Fruit fly (Drosophila melanogaster) Kc167 (cell line): ENCODE data around the gene CG8176.

Source experiments
- Myc ChIP-seq: fragments of >200 bp; optimal IDR thresholded peaks from 2 replicates; lab custom pipeline; 2017; ENCODE audit warnings: missing external identifiers
- ttk ChIP-seq: sonication (Bioruptor generic); optimal IDR thresholded peaks from 2 replicates; lab custom pipeline; 2017; ENCODE audit warnings: missing external identifiers

DNA sequence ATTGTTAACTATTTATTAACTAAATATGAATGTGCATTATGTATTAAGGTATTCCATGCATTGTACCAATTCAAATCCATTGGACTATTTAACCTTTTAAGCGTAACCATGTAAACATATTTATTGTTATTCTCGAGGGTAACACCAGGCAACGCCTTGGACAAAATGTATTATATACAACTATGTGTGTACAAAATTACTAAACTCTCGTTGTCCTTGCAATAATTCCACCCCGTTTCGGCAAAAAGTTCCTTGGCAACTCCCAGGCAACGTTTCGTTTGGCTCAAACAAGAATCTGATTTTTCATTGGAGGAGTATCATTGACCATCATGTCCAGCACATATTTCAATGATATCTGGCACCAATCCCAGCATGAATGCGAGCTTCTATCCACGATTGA lies 50.1 kb downstream of the CG8176 start, which contains the start of gene CG16789:
- TF ChIP-seq ttk (lab: Kevin White, UChicago) (no peak), Myc (no peak)
